Worm (Caenorhabditis elegans) whole organism, young adult: ENCODE measurements around the gene twk-3.

Experiments used
- F33H1.4 ChIP-seq: fragments of 200-800 bp; sonication (Bioruptor generic); IDR thresholded peaks from 2 replicates; pipeline ENCODE4 v1.3.6; 2022; ENCODE audit warnings: missing genetic modification reagents, missing genetic modification characterization, missing compliant biosample characterization
- F55B11.4 ChIP-seq: sonication (generic microtip); optimal IDR thresholded peaks from 2 replicates; lab custom pipeline; 2016; ENCODE audit warnings: missing compliant biosample characterization, missing genetic modification characterization, borderline replicate concordance; ENCODE audit not compliant: insufficient read depth
- F57A8.1 ChIP-seq: fragments of 200-800 bp; sonication (Bioruptor generic); optimal IDR thresholded peaks from 2 replicates; lab custom pipeline; 2018; ENCODE audit warnings: mild to moderate bottlenecking, missing genetic modification characterization, moderate library complexity, missing compliant biosample characterization
- K12H6.12 ChIP-seq: fragments of 200-800 bp; sonication (Bioruptor generic); optimal IDR thresholded peaks from 2 replicates; lab custom pipeline; 2018; ENCODE audit warnings: mild to moderate bottlenecking, missing genetic modification characterization, missing compliant biosample characterization
- Y53G8AR.9 ChIP-seq: fragments of 200-800 bp; sonication (Bioruptor generic); conservative IDR thresholded peaks from 2 replicates; pipeline ENCODE4 v1.3.6; 2022; ENCODE audit warnings: missing genetic modification reagents, missing genetic modification characterization, missing compliant biosample characterization
- Y79H2A.3 ChIP-seq: fragments of 200-800 bp; sonication (Bioruptor generic); conservative IDR thresholded peaks from 2 replicates; pipeline ENCODE4 v1.3.6; 2022; ENCODE audit warnings: missing genetic modification reagents, missing genetic modification characterization, missing compliant biosample characterization
- aptf-2 ChIP-seq: fragments of 200-800 bp; sonication (Bioruptor generic); conservative IDR thresholded peaks from 2 replicates; pipeline ENCODE4 v1.3.6; 2022; ENCODE audit warnings: missing genetic modification reagents, missing genetic modification characterization, missing compliant biosample characterization
- ccch-3 ChIP-seq: fragments of 200-800 bp; sonication (Bioruptor generic); optimal IDR thresholded peaks from 2 replicates; lab custom pipeline; 2018; ENCODE audit warnings: mild to moderate bottlenecking, missing genetic modification characterization, missing compliant biosample characterization
- ceh-40 ChIP-seq: fragments of 200-800 bp; sonication (Bioruptor generic); IDR thresholded peaks from 2 replicates; pipeline ENCODE4 v1.3.6; 2022; ENCODE audit warnings: missing genetic modification characterization, missing compliant biosample characterization
- ceh-79 ChIP-seq: sonication (generic microtip); optimal IDR thresholded peaks from 2 replicates; lab custom pipeline; 2017; ENCODE audit warnings: mild to moderate bottlenecking, missing genetic modification characterization, missing compliant biosample characterization
- ceh-91 ChIP-seq: fragments of 200-800 bp; sonication (Bioruptor generic); IDR thresholded peaks from 2 replicates; pipeline ENCODE4 v1.3.6; 2022; ENCODE audit warnings: missing genetic modification reagents, missing genetic modification characterization, missing compliant biosample characterization
- chd-7 ChIP-seq: sonication (generic microtip); optimal IDR thresholded peaks from 2 replicates; lab custom pipeline; 2016; ENCODE audit warnings: mild to moderate bottlenecking, missing genetic modification characterization, moderate library complexity, missing compliant biosample characterization
- egl-44 ChIP-seq: fragments of 200-800 bp; sonication (Bioruptor generic); IDR thresholded peaks from 2 replicates; pipeline ENCODE4 v1.3.6; 2022; ENCODE audit warnings: missing genetic modification reagents, missing genetic modification characterization, missing compliant biosample characterization
- gei-17 ChIP-seq: fragments of 200-800 bp; sonication (Bioruptor generic); optimal IDR thresholded peaks from 2 replicates; lab custom pipeline; 2018; ENCODE audit warnings: mild to moderate bottlenecking, missing genetic modification characterization, missing compliant biosample characterization
- hlh-12 ChIP-seq: sonication (generic microtip); optimal IDR thresholded peaks from 2 replicates; lab custom pipeline; 2016; ENCODE audit warnings: missing genetic modification characterization, missing compliant biosample characterization
- hmg-1.2 ChIP-seq: fragments of 200-800 bp; sonication (Bioruptor generic); IDR thresholded peaks from 2 replicates; pipeline ENCODE4 v1.3.6; 2022; ENCODE audit warnings: missing genetic modification reagents, missing genetic modification characterization, missing compliant biosample characterization
- hrde-1 ChIP-seq: sonication (generic microtip); optimal IDR thresholded peaks from 2 replicates; lab custom pipeline; 2016; ENCODE audit warnings: missing genetic modification characterization, mild to moderate bottlenecking, missing compliant biosample characterization, moderate library complexity, missing genotype, missing genetic modification reagents, borderline replicate concordance
- lag-1 ChIP-seq: fragments of 200-800 bp; sonication (Bioruptor generic); IDR thresholded peaks from 2 replicates; pipeline ENCODE4 v1.3.6; 2022; ENCODE audit warnings: missing genetic modification reagents, missing genetic modification characterization, missing compliant biosample characterization
- let-526 ChIP-seq: fragments of 200-800 bp; sonication (Bioruptor generic); IDR thresholded peaks from 2 replicates; pipeline ENCODE4 v1.3.6; 2022; ENCODE audit warnings: missing genetic modification reagents, missing genetic modification characterization, missing compliant biosample characterization
- lsy-27 ChIP-seq: sonication (generic microtip); optimal IDR thresholded peaks from 2 replicates; lab custom pipeline; 2017; ENCODE audit warnings: missing genetic modification characterization, mild to moderate bottlenecking, missing compliant biosample characterization, antibody characterized with exemption, missing genotype, borderline replicate concordance; ENCODE audit not compliant: insufficient read depth
- madf-10 ChIP-seq: sonication (generic microtip); optimal IDR thresholded peaks from 2 replicates; lab custom pipeline; 2016; ENCODE audit warnings: mild to moderate bottlenecking, missing genetic modification characterization, missing compliant biosample characterization
- madf-3 ChIP-seq: fragments of 200-800 bp; sonication (Bioruptor generic); IDR thresholded peaks from 2 replicates; pipeline ENCODE4 v1.3.6; 2022; ENCODE audit warnings: missing genetic modification reagents, missing genetic modification characterization, missing compliant biosample characterization
- madf-6 ChIP-seq: fragments of 200-800 bp; sonication (Bioruptor generic); IDR thresholded peaks from 2 replicates; pipeline ENCODE4 v1.3.6; 2022; ENCODE audit warnings: missing genetic modification reagents, missing genetic modification characterization, missing compliant biosample characterization
- mcd-1 ChIP-seq: fragments of 200-800 bp; sonication (Bioruptor generic); IDR thresholded peaks from 2 replicates; pipeline ENCODE4 v1.3.6; 2022; ENCODE audit warnings: missing genetic modification reagents, missing genetic modification characterization, missing compliant biosample characterization
- nhr-120 ChIP-seq: fragments of 200-800 bp; sonication (Bioruptor generic); IDR thresholded peaks from 2 replicates; pipeline ENCODE4 v1.3.6; 2022; ENCODE audit warnings: missing genetic modification characterization, missing compliant biosample characterization
- nhr-179 ChIP-seq: sonication (generic microtip); optimal IDR thresholded peaks from 2 replicates; lab custom pipeline; 2016; ENCODE audit warnings: mild to moderate bottlenecking, missing genetic modification characterization, missing compliant biosample characterization
- repo-1 ChIP-seq: sonication (generic microtip); optimal IDR thresholded peaks from 2 replicates; lab custom pipeline; 2017; ENCODE audit warnings: mild to moderate bottlenecking, missing genetic modification characterization, missing compliant biosample characterization
- snpc-1.3 ChIP-seq: sonication (generic microtip); optimal IDR thresholded peaks from 2 replicates; lab custom pipeline; 2017; ENCODE audit warnings: missing genetic modification characterization, mild to moderate bottlenecking, missing compliant biosample characterization, antibody characterized with exemption, moderate library complexity, missing genotype, missing genetic modification reagents; ENCODE audit not compliant: insufficient read depth
- snpc-4 ChIP-seq, 5 experiments: fragments of 150-350 bp in 1 of 5; sonication (generic microtip) in 4 of 5; optimal IDR thresholded peaks; 2 replicates each; lab custom pipeline; 2014 to 2018; ENCODE audit warnings: missing genetic modification characterization in 5 of 5, missing biosample characterization in 3 of 5, antibody characterized with exemption in 2 of 5, mild to moderate bottlenecking in 2 of 5, missing compliant biosample characterization in 2 of 5, missing genotype in 2 of 5, moderate library complexity in 2 of 5, missing genetic modification reagents in 1 of 5
- tbx-9 ChIP-seq: sonication (generic microtip); optimal IDR thresholded peaks from 2 replicates; lab custom pipeline; 2016; ENCODE audit warnings: borderline replicate concordance, missing genetic modification characterization, inconsistent platforms, missing compliant biosample characterization
- tlf-1 ChIP-seq: fragments of 200-800 bp; sonication (Bioruptor generic); optimal IDR thresholded peaks from 2 replicates; lab custom pipeline; 2018; ENCODE audit warnings: mild to moderate bottlenecking, missing genetic modification characterization, missing compliant biosample characterization
- zfh-2 ChIP-seq: fragments of 200-800 bp; sonication (Bioruptor generic); conservative IDR thresholded peaks from 2 replicates; pipeline ENCODE4 v1.3.6; 2022; ENCODE audit warnings: missing genetic modification reagents, missing genetic modification characterization, missing compliant biosample characterization
- ztf-22 ChIP-seq: fragments of 200-800 bp; sonication (Bioruptor generic); optimal IDR thresholded peaks from 2 replicates; lab custom pipeline; 2018; ENCODE audit warnings: mild to moderate bottlenecking, missing genetic modification characterization, moderate library complexity, missing compliant biosample characterization
- ztf-26 ChIP-seq: sonication (generic microtip); optimal IDR thresholded peaks from 2 replicates; lab custom pipeline; 2017; ENCODE audit warnings: missing genetic modification characterization, missing compliant biosample characterization
- ztf-28 ChIP-seq: fragments of 200-800 bp; sonication (Bioruptor generic); IDR thresholded peaks from 2 replicates; pipeline ENCODE4 v1.3.6; 2022; ENCODE audit warnings: missing genetic modification reagents, missing genetic modification characterization, missing compliant biosample characterization
- ztf-6 ChIP-seq: fragments of 200-800 bp; sonication (Bioruptor generic); IDR thresholded peaks from 2 replicates; pipeline ENCODE4 v1.3.6; 2022; ENCODE audit warnings: missing genetic modification reagents, missing genetic modification characterization, missing compliant biosample characterization

twk-3 gene

DNA sequence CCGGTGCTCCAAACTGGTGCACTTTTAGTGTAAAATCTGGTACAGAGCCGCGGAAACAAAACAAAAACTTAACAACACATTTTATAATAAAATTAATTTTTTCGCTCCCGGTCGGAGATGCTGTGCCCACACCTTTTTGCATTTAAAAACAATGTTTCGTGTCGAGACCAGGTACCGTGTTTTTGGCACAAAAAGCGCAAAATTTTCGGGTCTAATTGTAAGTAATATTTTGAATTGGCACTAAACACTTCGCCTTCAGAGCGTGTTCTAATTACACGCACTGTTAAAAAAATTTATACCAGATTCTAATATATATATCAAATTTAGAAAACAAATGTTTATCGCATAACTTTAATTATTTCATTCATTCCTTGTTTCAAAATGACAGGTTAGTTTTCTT lies 31.1 kb downstream of the twk-3 start, which contains the start of gene dylt-3:
TSS of gene dylt-3 (plus strand) at position 301 of the 400 bp plus-strand sequence.
- TF ChIP-seq nhr-120 (no peak), mcd-1 (GFP tag; lab: Robert Waterston, UW) (no peak), let-526 (GFP tag; lab: Robert Waterston, UW) (no peak), ztf-6 (GFP tag; lab: Robert Waterston, UW) (no peak), ztf-28 (GFP tag; lab: Robert Waterston, UW) (no peak), nhr-179 (tag; lab: Kevin White, UChicago) (no peak), ztf-22 (GFP tag; lab: Kevin White, UChicago) (no peak)
- TF ChIP-seq, all 124 proteins: peak for 0

DNA sequence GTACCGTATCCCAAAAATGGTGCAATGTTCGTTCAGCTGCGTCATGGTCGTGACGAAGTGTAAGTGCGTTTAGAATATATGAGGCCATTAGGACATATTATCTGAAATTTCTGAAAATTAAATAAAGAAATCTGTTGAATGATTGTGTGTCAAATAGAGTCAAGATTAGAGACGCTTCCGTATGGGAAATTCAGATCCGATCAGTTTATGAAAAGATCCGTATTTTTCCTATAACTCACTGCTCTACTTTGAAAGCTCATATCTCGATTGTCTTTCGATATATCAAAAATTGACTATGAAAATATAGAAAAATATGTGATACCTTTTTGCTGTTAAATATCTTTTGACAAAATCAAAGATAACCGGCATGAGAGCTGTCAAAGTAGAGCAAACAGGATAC lies 32.3 kb downstream of the twk-3 start, which contains the start of gene T05C12.4:
TSS of gene T05C12.4 (minus strand) at position 101 of the 400 bp plus-strand sequence.
- no peak for TF ChIP-seq lsy-27
- TF ChIP-seq hmg-1.2 (GFP tag; lab: Robert Waterston, UW): no peak
- no peak for TF ChIP-seq hrde-1 (tag; lab: Kevin White, UChicago)
- no peak for TF ChIP-seq gei-17

DNA sequence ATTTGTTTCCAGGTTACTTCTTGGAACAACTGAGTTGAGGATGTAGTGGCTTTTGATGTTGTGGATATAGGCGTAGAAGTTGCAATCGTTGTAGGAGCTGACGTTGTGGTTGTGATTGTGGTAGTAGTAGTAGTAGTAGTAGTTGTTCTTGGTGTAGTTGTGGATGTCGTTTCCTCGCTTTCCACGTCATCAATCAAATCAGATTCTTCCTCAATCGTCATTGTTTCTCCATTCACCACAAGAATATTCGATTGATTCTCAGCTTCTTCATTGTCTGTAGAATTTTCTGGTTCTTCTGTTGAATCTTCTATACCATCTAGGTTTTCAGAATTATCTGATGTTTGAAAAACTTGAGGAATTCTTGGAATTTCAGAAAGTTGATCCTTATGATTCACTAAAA lies 34.0 kb downstream of the twk-3 start:
- TF ChIP-seq Y79H2A.3 (GFP tag; lab: Robert Waterston, UW): no peak
- TF ChIP-seq aptf-2 (GFP tag; lab: Robert Waterston, UW): no peak
- TF ChIP-seq F55B11.4 (tag; lab: Kevin White, UChicago): no peak
- no peak for TF ChIP-seq ceh-40 (GFP tag; lab: Robert Waterston, UW)
- TF ChIP-seq gei-17: no peak
- TF ChIP-seq ceh-91 (GFP tag; lab: Robert Waterston, UW): no peak
- no peak for TF ChIP-seq zfh-2 (GFP tag; lab: Robert Waterston, UW)
- TF ChIP-seq ztf-26 (tag; lab: Kevin White, UChicago): no peak

DNA sequence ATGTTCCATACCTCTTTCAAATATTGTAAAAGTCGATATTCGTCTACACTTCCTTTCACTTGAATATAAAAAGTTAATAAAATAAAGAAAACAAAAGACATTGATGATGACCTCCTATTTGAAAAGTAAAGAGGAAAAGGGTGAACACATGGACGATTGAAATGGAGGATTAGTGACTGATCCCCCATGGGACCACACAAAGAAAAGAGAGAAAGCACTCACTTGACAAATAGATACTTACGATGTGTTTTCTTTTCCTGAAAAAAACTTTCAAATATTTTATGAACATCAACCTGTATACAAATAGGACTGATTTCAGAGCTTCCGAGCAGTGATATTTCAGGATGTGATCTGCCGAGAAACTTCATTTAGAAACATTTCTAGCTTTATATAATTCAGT lies 35.5 kb downstream of the twk-3 start, which contains the start of gene acr-14:
TSS of gene acr-14 (minus strand) at position 101 of the 400 bp plus-strand sequence.
- TF ChIP-seq Y53G8AR.9 (GFP tag; lab: Robert Waterston, UW) (no peak), ceh-79 (tag; lab: Kevin White, UChicago) (no peak), madf-10 (tag; lab: Kevin White, UChicago) (no peak), egl-44 (no peak), F33H1.4 (GFP tag; lab: Robert Waterston, UW) (no peak), gei-17 (no peak), ztf-6 (GFP tag; lab: Robert Waterston, UW) (no peak), madf-6 (GFP tag; lab: Robert Waterston, UW) (no peak), chd-7 (tag; lab: Kevin White, UChicago) (no peak), ccch-3 (no peak), repo-1 (tag; lab: Kevin White, UChicago) (no peak), F57A8.1 (GFP tag; lab: Kevin White, UChicago) (no peak), hlh-12 (tag; lab: Kevin White, UChicago) (no peak), tbx-9 (tag; lab: Kevin White, UChicago) (no peak), tlf-1 (no peak), madf-3 (GFP tag; lab: Robert Waterston, UW) (no peak), K12H6.12 (tag; lab: Kevin White, UChicago) (no peak), snpc-4 (GFP tag; optimal IDR thresholded peaks at IDR 0.05; lab: Kevin White, UChicago) (no peak), snpc-4 (tag; optimal IDR thresholded peaks at IDR 0.05; lab: Kevin White, UChicago) (no peak), snpc-1.3 (tag; lab: Kevin White, UChicago) (no peak), lag-1 (no peak)
